Fruit fly (Drosophila melanogaster) ovary, adult (tissue): ENCODE data around the gene Rrp46.

Experiments
- CG17801 ChIP-seq: fragments of 200-800 bp; optimal IDR thresholded peaks from 2 replicates; lab custom pipeline; 2019; ENCODE audit warnings: missing biosample characterization, mild to moderate bottlenecking, missing genetic modification characterization, moderate library complexity; ENCODE audit not compliant: partially characterized antibody

Rrp46 gene

dm6 chr3R:10433408-10433980, 20.4 kb downstream of the Rrp46 start:
- no peak for TF ChIP-seq CG17801 (GFP tag; lab: Kevin White, UChicago)

dm6 chr3R:10434489-10434888, 21.4 kb downstream of the Rrp46 start, which contains the start of gene Cyp12e1:
Gene Cyp12e1, plus strand, starts transcription at chr3R:10434789.
- no peak for TF ChIP-seq CG17801 (GFP tag; lab: Kevin White, UChicago)

dm6 chr3R:10436989-10437388, 23.9 kb downstream of the Rrp46 start:
- TF ChIP-seq CG17801 (GFP tag; lab: Kevin White, UChicago), result no peak

dm6 chr3R:10448957-10449356, 35.9 kb downstream of the Rrp46 start:
- TF ChIP-seq CG17801 (GFP tag; lab: Kevin White, UChicago), result no peak

DNA sequence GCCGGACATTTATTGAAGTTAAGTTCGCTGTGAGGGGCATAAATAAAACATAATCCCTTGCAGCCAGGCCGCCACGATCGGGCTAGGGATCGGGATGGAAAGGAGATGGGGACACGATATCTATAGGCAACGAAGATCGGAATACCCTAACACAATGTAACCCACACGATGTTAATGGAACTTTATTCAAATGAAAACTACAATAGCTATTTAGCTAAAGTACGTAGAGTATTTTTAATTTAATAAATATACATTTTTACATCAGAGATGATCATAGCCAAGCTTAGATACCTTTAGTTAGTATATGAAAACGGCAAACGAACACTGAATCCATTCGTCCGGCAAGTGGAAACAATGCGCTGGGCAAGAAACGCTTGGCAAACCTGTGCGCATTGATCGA, 41.8 kb downstream of the Rrp46 start:
- no peak for TF ChIP-seq CG17801 (GFP tag; lab: Kevin White, UChicago)

DNA sequence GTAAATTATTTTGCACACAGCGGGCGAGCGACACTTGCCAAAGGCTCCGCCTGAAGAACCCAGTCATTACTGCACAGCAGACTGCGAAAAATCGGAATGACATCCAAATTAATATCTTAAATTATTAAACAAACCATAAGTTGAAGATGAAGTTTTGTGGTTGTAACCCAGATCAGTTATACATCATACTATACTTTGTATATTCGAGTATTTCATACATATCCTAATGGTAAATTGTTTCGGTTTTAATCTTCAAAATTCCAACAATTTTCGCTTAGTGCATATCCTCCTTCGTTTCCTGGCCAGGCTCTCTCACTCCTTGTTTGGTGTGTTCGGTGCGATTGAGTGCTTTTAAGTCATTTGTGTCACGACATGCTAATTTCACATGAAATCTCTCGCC, 50.4 kb downstream of the Rrp46 start:
- no peak for TF ChIP-seq CG17801 (GFP tag; lab: Kevin White, UChicago)
